Fruit fly (Drosophila melanogaster) whole organism, adult: ENCODE results near the gene Madm.

Experiments
- CG12768 ChIP-seq: fragments of 200-800 bp; sonication (Bioruptor generic); optimal IDR thresholded peaks from 2 replicates; lab custom pipeline; 2017; ENCODE audit warnings: missing biosample characterization, missing genetic modification characterization, mild to moderate bottlenecking, moderate library complexity, missing genetic modification reagents
- CG1620 ChIP-seq: fragments of 200-800 bp; sonication (Bioruptor generic); optimal IDR thresholded peaks from 2 replicates; lab custom pipeline; 2016; ENCODE audit warnings: missing biosample characterization, missing genetic modification characterization
- CG5204 ChIP-seq: fragments of 200-800 bp; sonication (Bioruptor generic); optimal IDR thresholded peaks from 2 replicates; lab custom pipeline; 2016; ENCODE audit warnings: missing biosample characterization, missing genetic modification characterization
- Clk ChIP-seq: fragments of 200-800 bp; sonication (Bioruptor generic); optimal IDR thresholded peaks from 2 replicates; lab custom pipeline; 2017; ENCODE audit warnings: missing biosample characterization, missing genetic modification characterization
- Mnt ChIP-seq: fragments of 200-800 bp; sonication (Bioruptor generic); optimal IDR thresholded peaks from 2 replicates; lab custom pipeline; 2016; ENCODE audit warnings: missing biosample characterization, mild to moderate bottlenecking, missing genetic modification characterization

DNA sequence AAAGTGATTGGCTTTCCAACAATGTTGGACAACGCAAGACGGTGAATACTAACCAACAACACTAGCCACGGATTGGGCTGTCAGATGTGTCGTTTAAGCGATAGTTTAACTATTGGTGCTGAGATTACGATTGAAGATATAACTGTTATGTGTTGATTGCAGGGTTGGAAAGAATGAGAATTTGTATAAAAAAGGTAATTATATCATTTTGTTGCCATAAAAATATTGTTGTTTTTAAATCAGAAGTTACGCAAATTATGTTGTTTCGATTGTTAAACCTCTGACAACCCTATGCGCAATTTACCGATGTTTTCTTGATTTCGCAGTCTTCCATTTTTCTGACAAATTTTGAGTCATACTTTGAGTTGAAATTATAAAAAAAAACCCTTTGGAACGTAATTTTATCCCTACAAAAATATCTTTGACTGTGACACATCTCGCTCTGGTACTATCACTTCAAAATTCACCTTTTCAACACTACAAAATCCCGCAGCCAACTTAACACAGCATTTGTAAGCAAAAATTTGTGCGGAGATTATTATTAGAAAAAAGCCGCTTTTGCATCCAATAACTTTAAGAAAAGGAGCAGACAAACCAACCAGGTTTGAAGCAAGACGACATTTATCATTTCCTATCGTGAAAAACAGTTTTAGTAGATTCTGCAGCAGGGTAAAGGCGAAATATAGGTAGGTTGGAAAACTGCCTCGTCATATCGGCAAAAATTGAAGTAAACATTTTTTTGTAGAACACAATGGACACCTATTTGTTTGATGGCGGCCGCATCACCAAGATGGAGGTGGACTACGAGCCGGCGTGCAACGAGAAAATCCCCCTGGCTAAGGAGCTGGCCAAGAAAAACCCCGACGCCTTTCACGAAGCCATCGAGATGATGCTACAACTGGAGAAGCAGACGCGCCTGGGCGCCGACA, 47.0 kb downstream of the Madm start, which contains the start of the genes Hat1 and Rpn5:
- TF ChIP-seq Clk (GFP tag; lab: Kevin White, UChicago): peak; percentile 59
- peak; percentile 84 for TF ChIP-seq Mnt (GFP tag; lab: Kevin White, UChicago)
- peak; percentile 79 for TF ChIP-seq CG12768 (GFP tag; lab: Kevin White, UChicago)
- TF ChIP-seq CG1620 (GFP tag; lab: Kevin White, UChicago): peak; percentile 94
- peak; percentile 88 for TF ChIP-seq CG5204 (GFP tag; lab: Kevin White, UChicago)
